Worm (Caenorhabditis elegans): ENCODE data around the gene F31E3.6.
A peak's percentile ranks its signal among the peaks of the same experiment; 100 is the strongest.

Gene F31E3.6

DNA sequence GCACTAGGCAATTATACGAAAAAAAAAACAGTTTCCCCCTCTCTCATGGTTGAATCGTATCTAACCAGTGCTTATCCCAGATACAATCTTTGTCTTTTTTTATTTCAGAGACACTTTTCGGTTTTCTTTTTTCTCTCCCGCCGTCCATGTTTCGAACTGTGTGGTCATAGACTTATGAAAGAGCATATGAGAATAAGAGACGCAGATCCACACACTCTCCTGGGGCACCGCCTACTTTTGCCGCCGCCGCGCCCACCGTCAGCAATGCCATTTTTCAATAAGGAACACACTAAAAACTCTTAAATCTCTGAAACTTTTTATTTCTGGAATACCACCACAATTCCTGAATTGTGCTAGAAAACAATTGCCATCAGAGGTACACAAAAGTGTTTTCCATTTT is 8.0 kb downstream of the F31E3.6 start, which contains the start of gene prk-1:
prk-1 (plus strand) TSS at position 269 of the 400 bp plus-strand sequence.
- TF ChIP-seq dmd-4 (tag; optimal IDR thresholded peaks at IDR 0.05; ENCODE audit: borderline replicate concordance) (no peak), pqm-1 (tag; optimal IDR thresholded peaks at IDR 0.05) (no peak), odd-2 (tag; optimal IDR thresholded peaks at IDR 0.05) (no peak), pha-2 (tag; optimal IDR thresholded peaks at IDR 0.05) (no peak), hlh-6 (tag; optimal IDR thresholded peaks at IDR 0.05) (no peak), mec-3 (tag; optimal IDR thresholded peaks at IDR 0.05; ENCODE audit: borderline replicate concordance) (no peak)

DNA sequence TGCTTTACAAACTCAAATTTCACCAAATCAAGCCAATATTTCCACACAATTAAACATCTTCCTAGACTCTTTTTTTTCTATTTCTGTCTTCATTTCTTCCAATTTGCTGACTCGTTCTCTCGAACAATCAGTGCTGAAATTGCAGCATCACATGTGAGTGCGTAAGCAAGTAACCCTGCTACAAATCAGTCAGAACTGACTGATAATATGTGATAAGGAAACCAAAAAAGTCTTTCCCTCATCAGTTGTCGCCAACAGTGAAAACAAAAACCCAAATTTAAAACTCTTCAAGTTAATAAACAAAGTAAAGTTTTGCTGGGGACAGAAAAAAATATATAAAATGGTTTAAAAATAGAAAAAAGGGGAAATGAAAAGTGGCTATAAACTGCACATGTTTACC is 9.6 kb downstream of the F31E3.6 start:
- no peak for TF ChIP-seq ceh-48 (tag; optimal IDR thresholded peaks at IDR 0.05)
- no peak for TF ChIP-seq unc-3 (GFP tag; conservative IDR thresholded peaks at IDR 0.05)
- no peak for TF ChIP-seq unc-3 (tag; optimal IDR thresholded peaks at IDR 0.05)
- TF ChIP-seq C38D4.7 (GFP tag; optimal IDR thresholded peaks at IDR 0.05): no peak
- TF ChIP-seq unc-42 (tag; optimal IDR thresholded peaks at IDR 0.05): no peak
- peak; percentile 30 for TF ChIP-seq elt-2 (tag; optimal IDR thresholded peaks at IDR 0.05)

DNA sequence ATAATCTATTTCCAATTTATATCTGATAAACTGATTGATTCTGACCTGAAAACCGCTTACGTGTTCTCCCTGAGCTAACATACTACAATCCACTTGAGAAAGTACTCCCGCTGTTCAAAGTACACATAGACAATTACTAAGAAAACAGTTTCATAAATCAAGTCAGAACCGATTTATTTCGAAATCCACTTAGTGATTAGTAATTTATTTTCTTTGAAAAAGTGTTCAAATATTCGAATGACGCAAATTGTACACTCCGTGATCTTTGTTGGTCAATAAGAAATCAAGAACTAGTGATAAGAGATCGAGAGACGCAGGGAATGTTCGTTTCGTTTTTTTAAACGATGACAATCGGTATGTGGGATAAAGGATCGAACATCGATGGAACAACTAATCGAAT is 10.6 kb downstream of the F31E3.6 start:
- TF ChIP-seq ceh-14 (tag; optimal IDR thresholded peaks at IDR 0.05) (no peak), zip-5 (tag; optimal IDR thresholded peaks at IDR 0.05) (no peak), unc-3 (GFP tag; conservative IDR thresholded peaks at IDR 0.05) (no peak), unc-3 (tag; optimal IDR thresholded peaks at IDR 0.05) (no peak), pha-4 (tag; optimal IDR thresholded peaks at IDR 0.05) (no peak), C08G9.2 (tag; optimal IDR thresholded peaks at IDR 0.05) (no peak), fkh-6 (tag; optimal IDR thresholded peaks at IDR 0.05) (no peak), pqm-1 (tag; optimal IDR thresholded peaks at IDR 0.05) (no peak)

DNA sequence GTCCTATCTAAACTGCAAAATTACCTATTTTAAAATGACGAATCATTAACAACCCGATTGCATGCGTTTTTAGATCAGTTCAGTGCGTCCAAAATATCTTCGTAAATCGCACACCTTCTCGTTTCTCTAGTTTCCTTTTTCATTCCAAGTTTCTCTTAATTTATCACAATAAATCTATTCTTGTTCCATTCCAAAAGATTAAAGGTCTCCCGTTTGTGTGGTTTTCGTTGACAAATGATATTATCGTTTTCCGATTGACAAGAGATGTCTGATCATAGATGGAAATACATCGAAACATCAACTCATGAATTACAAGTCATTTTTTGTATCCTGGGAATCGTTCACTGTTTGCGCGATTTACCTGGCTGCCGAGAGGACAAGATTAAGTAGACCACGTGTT is 11.3 kb downstream of the F31E3.6 start:
- no peak for TF ChIP-seq T23F11.4 (GFP tag; optimal IDR thresholded peaks at IDR 0.05)

DNA sequence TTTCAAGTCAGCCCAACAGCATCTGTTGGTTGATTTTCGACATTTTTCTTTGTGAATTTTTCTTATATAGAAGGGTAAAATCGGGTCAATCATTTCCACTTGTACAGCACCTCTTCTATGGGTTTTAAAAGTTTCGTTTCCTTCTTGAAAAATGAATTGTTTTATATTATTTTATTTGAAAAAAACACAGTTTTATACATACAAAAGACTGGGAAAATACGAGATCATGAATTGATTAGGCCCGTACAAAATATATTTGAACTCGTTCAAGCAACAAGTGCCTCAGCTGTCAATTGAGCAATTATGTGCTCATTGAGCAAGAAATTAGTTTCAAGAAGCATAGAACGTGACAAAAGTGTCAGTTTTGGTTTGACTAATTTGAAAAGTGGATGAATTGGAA is 20.3 kb downstream of the F31E3.6 start:
- TF ChIP-seq ceh-22 (tag; optimal IDR thresholded peaks at IDR 0.05): no peak
- no peak for TF ChIP-seq pag-3 (tag; optimal IDR thresholded peaks at IDR 0.05; ENCODE audit: borderline replicate concordance)
- no peak for TF ChIP-seq elt-4 (tag; optimal IDR thresholded peaks at IDR 0.05)
- no peak for TF ChIP-seq nhr-11 (tag; optimal IDR thresholded peaks at IDR 0.05)
- TF ChIP-seq fax-1 (tag; optimal IDR thresholded peaks at IDR 0.05): no peak
- no peak for TF ChIP-seq sdc-2 (tag; optimal IDR thresholded peaks at IDR 0.05)

DNA sequence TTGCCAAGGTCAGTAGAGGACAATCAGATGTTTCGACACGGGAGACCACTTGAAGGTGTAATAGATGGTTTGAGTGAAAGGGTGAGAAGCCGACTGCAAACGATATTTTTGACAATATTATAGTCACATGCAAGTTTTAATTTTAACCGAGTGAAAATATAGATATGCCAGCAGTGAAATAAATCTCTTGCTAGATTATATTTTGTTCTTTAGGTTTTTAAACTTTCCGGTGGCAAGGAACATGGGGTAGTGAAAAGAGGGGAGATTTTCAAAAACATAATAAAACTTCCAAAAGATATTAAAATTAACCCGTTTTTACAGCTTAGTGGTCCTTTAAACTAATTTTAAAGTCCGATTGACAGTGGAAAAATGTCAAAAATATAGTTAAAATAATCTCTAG is 23.5 kb downstream of the F31E3.6 start, which contains the start of gene C06E8.5:
C06E8.5 (minus strand) TSS at position 101 of the 400 bp plus-strand sequence.
- TF ChIP-seq pros-1 (tag; optimal IDR thresholded peaks at IDR 0.05) (no peak), gmeb-2 (tag; optimal IDR thresholded peaks at IDR 0.05) (no peak), unc-86 (tag; optimal IDR thresholded peaks at IDR 0.05) (no peak), ttx-3 (tag; optimal IDR thresholded peaks at IDR 0.05) (no peak), unc-55 (GFP tag; optimal IDR thresholded peaks at IDR 0.05) (no peak), npax-4 (tag; optimal IDR thresholded peaks at IDR 0.05) (no peak), ceh-18 (tag; optimal IDR thresholded peaks at IDR 0.05) (no peak), unc-3 (GFP tag; conservative IDR thresholded peaks at IDR 0.05) (no peak), unc-3 (tag; optimal IDR thresholded peaks at IDR 0.05) (no peak), dve-1 (tag; optimal IDR thresholded peaks at IDR 0.05) (no peak), elt-2 (tag; optimal IDR thresholded peaks at IDR 0.05) (no peak), ceh-9 (tag; optimal IDR thresholded peaks at IDR 0.05) (no peak), C08G9.2 (tag; optimal IDR thresholded peaks at IDR 0.05) (no peak), fkh-10 (GFP tag; optimal IDR thresholded peaks at IDR 0.05) (no peak), ceh-45 (GFP tag; IDR thresholded peaks at IDR 0.05) (no peak), eyg-1 (tag; optimal IDR thresholded peaks at IDR 0.05) (no peak), fax-1 (tag; optimal IDR thresholded peaks at IDR 0.05) (no peak)

Data from whole organism, late embryonic.